Fruit fly (Drosophila melanogaster): ENCODE measurements around the gene Hcs.

Hcs gene

DNA sequence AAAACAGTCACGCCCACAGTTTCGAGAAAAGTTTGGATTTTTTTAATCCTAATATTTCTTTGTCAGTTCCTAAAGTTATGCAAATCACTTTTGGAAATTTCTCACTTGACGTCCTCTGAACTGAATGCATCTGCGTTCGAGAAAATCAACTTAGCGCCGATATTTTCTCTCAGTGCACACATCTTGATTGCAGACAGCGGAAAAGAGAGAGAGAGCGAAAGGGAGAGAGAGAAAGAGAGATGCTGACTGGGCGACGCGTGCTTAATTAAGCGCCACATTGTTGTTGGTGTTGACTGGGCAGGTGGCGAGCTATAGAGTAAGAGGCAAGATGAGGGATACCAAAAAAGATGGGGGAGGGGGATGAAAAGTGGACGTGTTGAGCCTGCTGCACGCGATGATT is 43.9 kb downstream of the Hcs start (continued):
- TF ChIP-seq ranshi (GFP tag; IDR thresholded peaks at IDR 0.05) (peak; percentile 30; the same call in 1 of the 2 replicates), CG33557 (GFP tag; optimal IDR thresholded peaks at IDR 0.05) (peak; percentile 16), Doc2 (GFP tag; IDR thresholded peaks at IDR 0.05) (no peak), ttk (GFP tag; IDR thresholded peaks at IDR 0.05) (peak; percentile 68), jing (GFP tag; optimal IDR thresholded peaks at IDR 0.05) (peak; percentile 29), CG15269 (tag; optimal IDR thresholded peaks at IDR 0.05) (peak; percentile 54), Kr (GFP tag; optimal IDR thresholded peaks at IDR 0.05) (no peak), CG7372 (GFP tag; IDR thresholded peaks at IDR 0.05) (0 out of 2 replicates have a peak, but pooled peaks have one; percentile 33), Asciz (GFP tag; optimal IDR thresholded peaks at IDR 0.05) (peak; percentile 10), CG18619 (GFP tag; optimal IDR thresholded peaks at IDR 0.05) (no peak), CG5180 (GFP tag; optimal IDR thresholded peaks at IDR 0.05) (no peak), CG13894 (tag; optimal IDR thresholded peaks at IDR 0.05) (no peak), yki (optimal IDR thresholded peaks at IDR 0.05) (no peak), CG4730 (GFP tag; IDR thresholded peaks at IDR 0.05) (no peak), Ada2b (GFP tag; IDR thresholded peaks at IDR 0.05) (peak; percentile 40; the same call in 1 of the 2 replicates), CG7786 (GFP tag; optimal IDR thresholded peaks at IDR 0.05) (peak; percentile 23), CG3281 (GFP tag; optimal IDR thresholded peaks at IDR 0.05) (no peak), Rfx (GFP tag; IDR thresholded peaks at IDR 0.05) (peak; percentile 47), CG10979 (tag; optimal IDR thresholded peaks at IDR 0.05) (peak; percentile 62), sens-2 (GFP tag; IDR thresholded peaks at IDR 0.05) (peak; percentile 44; the same call in 1 of the 2 replicates), CG15696 (tag; optimal IDR thresholded peaks at IDR 0.05) (no peak), Six4 (GFP tag; optimal IDR thresholded peaks at IDR 0.05) (peak; percentile 24), Fer1 (GFP tag; optimal IDR thresholded peaks at IDR 0.05) (no peak), CG8478 (optimal IDR thresholded peaks at IDR 0.05) (no peak), CG12942 (GFP tag; optimal IDR thresholded peaks at IDR 0.05) (peak; percentile 39), gsb (GFP tag; IDR thresholded peaks at IDR 0.05) (no peak), lola (GFP tag; optimal IDR thresholded peaks at IDR 0.05) (peak in 1 of 3 experiments; percentile 50), Neu2 (GFP tag; optimal IDR thresholded peaks at IDR 0.05; ENCODE audit: borderline replicate concordance) (no peak), dmrt99B (tag; optimal IDR thresholded peaks at IDR 0.05) (peak; percentile 65), wdn (GFP tag; IDR thresholded peaks at IDR 0.05) (no peak), hbn (GFP tag; IDR thresholded peaks at IDR 0.05; ENCODE audit: partially characterized antibody) (no peak), D19B (GFP tag; optimal IDR thresholded peaks at IDR 0.05) (peak; percentile 17), Lhr (GFP tag; optimal IDR thresholded peaks at IDR 0.05) (no peak), Pdp1 (GFP tag; optimal IDR thresholded peaks at IDR 0.05) (peak; percentile 37 to 48), odd (GFP tag; optimal IDR thresholded peaks at IDR 0.05) (peak; percentile 21), CG4820 (GFP tag; optimal IDR thresholded peaks at IDR 0.05) (peak; percentile 20), h (optimal IDR thresholded peaks at IDR 0.05) (no peak), CG31365 (tag; optimal IDR thresholded peaks at IDR 0.05) (peak; percentile 13), luna (GFP tag; optimal IDR thresholded peaks at IDR 0.05) (no peak), pita (GFP tag; optimal IDR thresholded peaks at IDR 0.05) (no peak), Ssrp (tag; optimal IDR thresholded peaks at IDR 0.05) (peak; percentile 60), CG12219 (GFP tag; optimal IDR thresholded peaks at IDR 0.05) (no peak), gce (GFP tag; IDR thresholded peaks at IDR 0.05) (no peak), CG18476 (GFP tag; optimal IDR thresholded peaks at IDR 0.05) (no peak), E2f2 (GFP tag; IDR thresholded peaks at IDR 0.05) (no peak), CG11696 (GFP tag; IDR thresholded peaks at IDR 0.05) (peak; percentile 8; the same call in 1 of the 2 replicates), Awh (GFP tag; IDR thresholded peaks at IDR 0.05) (peak; percentile 91), dpn (GFP tag; optimal IDR thresholded peaks at IDR 0.05) (peak; percentile 45 to 47), CG5953 (GFP tag; IDR thresholded peaks at IDR 0.05) (0 out of 2 replicates have a peak, but pooled peaks have one; percentile 18), Fer2 (tag; optimal IDR thresholded peaks at IDR 0.05) (no peak), Dad (GFP tag; optimal IDR thresholded peaks at IDR 0.05) (peak; percentile 49), CG7928 (GFP tag; optimal IDR thresholded peaks at IDR 0.05) (no peak)

Measured in whole organism, embryonic.